Fruit fly (Drosophila melanogaster) Kc167 (cell line): ENCODE results near the gene Jon74E.

Experiments
- Sin3A ChIP-seq: fragments of >200 bp; optimal IDR thresholded peaks from 2 replicates; lab custom pipeline; 2018; ENCODE audit warnings: missing external identifiers
- h ChIP-seq: fragments of >200 bp; optimal IDR thresholded peaks from 3 replicates; lab custom pipeline; 2018; ENCODE audit warnings: missing external identifiers
- insv ChIP-seq: fragments of >200 bp; optimal IDR thresholded peaks from 3 replicates; lab custom pipeline; 2018; ENCODE audit warnings: missing external identifiers
- psq ChIP-seq: fragments of >200 bp; optimal IDR thresholded peaks from 2 replicates; lab custom pipeline; 2017; ENCODE audit warnings: missing external identifiers

DNA sequence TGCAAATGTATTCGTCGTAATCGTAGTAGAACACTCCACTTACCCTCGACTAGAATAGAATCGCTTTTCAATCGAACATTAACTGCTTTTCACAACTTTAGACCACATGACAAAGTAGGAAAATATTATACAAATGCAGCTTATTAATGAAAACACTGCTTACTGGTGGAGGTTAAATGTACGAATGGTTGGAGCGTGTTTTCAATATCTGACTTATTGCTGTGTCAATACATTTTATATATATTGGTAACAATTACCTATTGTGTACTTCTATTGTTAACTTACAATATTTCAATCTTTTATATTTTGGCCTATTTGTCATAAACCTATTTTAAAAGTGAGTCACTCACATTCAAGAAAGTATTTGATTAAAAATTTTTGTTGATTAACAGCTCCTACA is 8.9 kb downstream of the Jon74E start:
- TF ChIP-seq psq (lab: Kevin White, UChicago), result no peak
- no peak for TF ChIP-seq insv
- no peak for TF ChIP-seq Sin3A
- TF ChIP-seq h (lab: Kevin White, UChicago), result no peak
